Worm (Caenorhabditis elegans) whole organism, late embryonic: ENCODE measurements around the gene ilys-5.

Experiments used
- C08G9.2 ChIP-seq: sonication (generic microtip); optimal IDR thresholded peaks from 2 replicates; lab custom pipeline; 2016; ENCODE audit warnings: mild to moderate bottlenecking, missing genetic modification characterization, moderate library complexity, missing compliant biosample characterization
- K02D7.2 ChIP-seq: sonication (generic microtip); optimal IDR thresholded peaks from 2 replicates; lab custom pipeline; 2017; ENCODE audit warnings: mild to moderate bottlenecking, missing genetic modification characterization, missing compliant biosample characterization
- T23F11.4 ChIP-seq: fragments of 200-800 bp; sonication (Bioruptor generic); optimal IDR thresholded peaks from 2 replicates; lab custom pipeline; 2018; ENCODE audit warnings: mild to moderate bottlenecking, missing genetic modification characterization, missing compliant biosample characterization
- ama-1 ChIP-seq: fragments of 150-350 bp; optimal IDR thresholded peaks from 2 replicates; lab custom pipeline; 2014
- ceh-14 ChIP-seq: sonication (generic microtip); optimal IDR thresholded peaks from 2 replicates; lab custom pipeline; 2016; ENCODE audit warnings: missing genotype, missing genetic modification characterization, missing compliant biosample characterization
- ceh-18 ChIP-seq: sonication (generic microtip); optimal IDR thresholded peaks from 2 replicates; lab custom pipeline; 2016; ENCODE audit warnings: missing genetic modification characterization, missing compliant biosample characterization
- ceh-19 ChIP-seq: fragments of 200-800 bp; sonication (Bioruptor generic); optimal IDR thresholded peaks from 2 replicates; lab custom pipeline; 2018; ENCODE audit warnings: mild to moderate bottlenecking, missing genetic modification characterization, missing compliant biosample characterization
- ceh-22 ChIP-seq: sonication (generic microtip); optimal IDR thresholded peaks from 2 replicates; lab custom pipeline; 2017; ENCODE audit warnings: missing biosample characterization, missing genetic modification characterization
- ceh-24 ChIP-seq: sonication (generic microtip); optimal IDR thresholded peaks from 2 replicates; lab custom pipeline; 2016; ENCODE audit warnings: mild to moderate bottlenecking, missing genetic modification characterization, missing compliant biosample characterization
- ceh-31 ChIP-seq: sonication (generic microtip); optimal IDR thresholded peaks from 2 replicates; lab custom pipeline; 2016; ENCODE audit warnings: missing genetic modification characterization, missing compliant biosample characterization
- ceh-34 ChIP-seq: sonication (generic microtip); optimal IDR thresholded peaks from 2 replicates; lab custom pipeline; 2016; ENCODE audit warnings: mild to moderate bottlenecking, missing genetic modification characterization, missing compliant biosample characterization
- ceh-45 ChIP-seq: fragments of 200-800 bp; sonication (Bioruptor generic); IDR thresholded peaks from 2 replicates; pipeline ENCODE4 v1.3.6; 2022; ENCODE audit warnings: missing genetic modification reagents, missing genetic modification characterization, missing compliant biosample characterization
- ceh-48 ChIP-seq: sonication (generic microtip); optimal IDR thresholded peaks from 2 replicates; lab custom pipeline; 2016; ENCODE audit warnings: missing genetic modification characterization, inconsistent platforms, missing compliant biosample characterization
- ceh-6 ChIP-seq: fragments of 200-800 bp; sonication (Bioruptor generic); optimal IDR thresholded peaks from 2 replicates; lab custom pipeline; 2018; ENCODE audit warnings: mild to moderate bottlenecking, missing genetic modification characterization, missing compliant biosample characterization
- dmd-4 ChIP-seq: sonication (generic microtip); optimal IDR thresholded peaks from 2 replicates; lab custom pipeline; 2016; ENCODE audit warnings: borderline replicate concordance, missing genetic modification characterization, missing compliant biosample characterization
- dve-1 ChIP-seq: sonication (generic microtip); optimal IDR thresholded peaks from 2 replicates; lab custom pipeline; 2017; ENCODE audit warnings: antibody characterized with exemption, mild to moderate bottlenecking, missing genetic modification characterization, missing compliant biosample characterization
- ets-4 ChIP-seq: sonication (generic microtip); optimal IDR thresholded peaks from 2 replicates; lab custom pipeline; 2016; ENCODE audit warnings: missing genetic modification characterization, missing compliant biosample characterization
- fkh-10 ChIP-seq: fragments of 150-350 bp; optimal IDR thresholded peaks from 2 replicates; lab custom pipeline; 2014; ENCODE audit warnings: missing biosample characterization, missing genetic modification reagents, missing genetic modification characterization
- hlh-8 ChIP-seq: sonication (generic microtip); optimal IDR thresholded peaks from 2 replicates; lab custom pipeline; 2016; ENCODE audit warnings: missing genotype, missing genetic modification characterization, missing compliant biosample characterization
- mec-3 ChIP-seq: sonication (generic microtip); optimal IDR thresholded peaks from 2 replicates; lab custom pipeline; 2016; ENCODE audit warnings: borderline replicate concordance, missing genetic modification characterization, missing compliant biosample characterization
- nfya-1 ChIP-seq: sonication (generic microtip); optimal IDR thresholded peaks from 2 replicates; lab custom pipeline; 2017; ENCODE audit warnings: missing genetic modification characterization, mild to moderate bottlenecking, missing compliant biosample characterization, antibody characterized with exemption, moderate library complexity
- nhr-11 ChIP-seq: fragments of 150-350 bp; optimal IDR thresholded peaks from 2 replicates; lab custom pipeline; 2014; ENCODE audit warnings: missing biosample characterization, missing genetic modification characterization
- nhr-232 ChIP-seq: sonication (generic microtip); optimal IDR thresholded peaks from 2 replicates; lab custom pipeline; 2016; ENCODE audit warnings: missing genetic modification characterization, missing compliant biosample characterization
- odd-2 ChIP-seq: sonication (generic microtip); optimal IDR thresholded peaks from 2 replicates; lab custom pipeline; 2017; ENCODE audit warnings: antibody characterized with exemption, mild to moderate bottlenecking, missing genetic modification characterization, missing compliant biosample characterization
- pat-9 ChIP-seq: fragments of 200-800 bp; sonication (Bioruptor generic); optimal IDR thresholded peaks from 2 replicates; lab custom pipeline; 2018; ENCODE audit warnings: mild to moderate bottlenecking, missing genetic modification characterization, moderate library complexity, missing compliant biosample characterization
- pax-1 ChIP-seq: fragments of 150-350 bp; optimal IDR thresholded peaks from 2 replicates; lab custom pipeline; 2014; ENCODE audit warnings: missing biosample characterization, missing genetic modification characterization
- pha-4 ChIP-seq: fragments of 150-350 bp; optimal IDR thresholded peaks from 2 replicates; lab custom pipeline; 2018; ENCODE audit warnings: missing biosample characterization, missing genetic modification reagents, missing genetic modification characterization
- pros-1 ChIP-seq: fragments of 150-350 bp; optimal IDR thresholded peaks from 2 replicates; lab custom pipeline; 2014; ENCODE audit warnings: missing biosample characterization, missing genetic modification reagents, missing genetic modification characterization
- ref-2 ChIP-seq: sonication (generic microtip); optimal IDR thresholded peaks from 2 replicates; lab custom pipeline; 2016; ENCODE audit warnings: missing genetic modification characterization, missing compliant biosample characterization
- sdc-2 ChIP-seq: sonication (generic microtip); optimal IDR thresholded peaks from 2 replicates; lab custom pipeline; 2016; ENCODE audit warnings: missing genotype, missing genetic modification characterization, missing compliant biosample characterization
- sox-2 ChIP-seq: fragments of 200-800 bp; sonication (Bioruptor generic); IDR thresholded peaks from 2 replicates; pipeline ENCODE4 v1.3.6; 2022; ENCODE audit warnings: missing genetic modification reagents, missing genetic modification characterization, missing compliant biosample characterization
- sox-4 ChIP-seq: sonication (generic microtip); optimal IDR thresholded peaks from 2 replicates; lab custom pipeline; 2017; ENCODE audit warnings: mild to moderate bottlenecking, missing genetic modification characterization, inconsistent platforms, missing compliant biosample characterization
- tbx-2 ChIP-seq: sonication (generic microtip); optimal IDR thresholded peaks from 2 replicates; lab custom pipeline; 2016; ENCODE audit warnings: missing genetic modification characterization, missing compliant biosample characterization
- tbx-7 ChIP-seq: sonication (generic microtip); optimal IDR thresholded peaks from 2 replicates; lab custom pipeline; 2016; ENCODE audit warnings: missing genotype, missing genetic modification characterization, missing compliant biosample characterization
- ttx-3 ChIP-seq: sonication (generic microtip); optimal IDR thresholded peaks from 2 replicates; lab custom pipeline; 2016; ENCODE audit warnings: missing genetic modification reagents, missing genetic modification characterization, missing compliant biosample characterization
- unc-42 ChIP-seq: sonication (generic microtip); optimal IDR thresholded peaks from 2 replicates; lab custom pipeline; 2016; ENCODE audit warnings: missing genotype, missing genetic modification characterization, missing compliant biosample characterization
- unc-55 ChIP-seq: sonication (generic microtip); optimal IDR thresholded peaks from 2 replicates; lab custom pipeline; 2017; ENCODE audit warnings: missing biosample characterization, missing genetic modification reagents, missing genetic modification characterization
- zip-5 ChIP-seq: sonication (generic microtip); optimal IDR thresholded peaks from 2 replicates; lab custom pipeline; 2016; ENCODE audit warnings: missing genetic modification characterization, missing compliant biosample characterization
- ztf-16 ChIP-seq: sonication (generic microtip); optimal IDR thresholded peaks from 2 replicates; lab custom pipeline; 2017; ENCODE audit warnings: missing genetic modification characterization, missing compliant biosample characterization

The ilys-5 gene

ce11 chrX:6505008-6505407 is 31.6 kb downstream of the ilys-5 start, which contains the start of gene cdf-1:
cdf-1 (minus strand) TSS chrX:6505143.
- TF ChIP-seq ceh-48, result peak; percentile 20
- TF ChIP-seq ceh-34 (tag; lab: Kevin White, UChicago), result peak; percentile 31
- TF ChIP-seq unc-42 (tag; lab: Kevin White, UChicago), result peak; percentile 22
- TF ChIP-seq ceh-24 (tag; lab: Kevin White, UChicago), result no peak
- peak; percentile 37 for TF ChIP-seq ref-2 (tag; lab: Kevin White, UChicago)
- peak; percentile 21 for TF ChIP-seq ceh-31
- TF ChIP-seq pha-4 (tag; lab: Kevin White, UChicago), result no peak
- TF ChIP-seq ceh-45 (GFP tag; lab: Robert Waterston, UW), result no peak
- peak; percentile 2 for TF ChIP-seq nfya-1 (tag; lab: Kevin White, UChicago)
- TF ChIP-seq ceh-19 (GFP tag; lab: Kevin White, UChicago), result peak; percentile 9
- TF ChIP-seq, all 69 proteins: peak for 7

ce11 chrX:6503148-6503547 is 33.5 kb downstream of the ilys-5 start:
- TF ChIP-seq ztf-16 (tag; lab: Kevin White, UChicago) (no peak), pat-9 (tag; lab: Kevin White, UChicago) (no peak), K02D7.2 (tag; lab: Kevin White, UChicago) (no peak), sox-4 (tag; lab: Kevin White, UChicago) (no peak), pax-1 (tag; lab: Kevin White, UChicago) (no peak)

- TF ChIP-seq tbx-2 (tag; lab: Kevin White, UChicago) (no peak), fkh-10 (GFP tag; lab: Kevin White, UChicago) (no peak), ceh-14 (no peak), ttx-3 (tag; lab: Kevin White, UChicago) (no peak), zip-5 (no peak), C08G9.2 (no peak), tbx-7 (tag; lab: Kevin White, UChicago) (no peak), sox-4 (tag; lab: Kevin White, UChicago) (no peak), ama-1 (no peak), hlh-8 (tag; lab: Kevin White, UChicago) (no peak), odd-2 (tag; lab: Kevin White, UChicago) (no peak)
These were observed 36.9 kb downstream of the ilys-5 start, which contains the start of gene actl-1 for ce11 chrX:6499736-6500135. actl-1 (minus strand) TSS chrX:6499836.

ce11 chrX:6484780-6485179 is 51.9 kb downstream of the ilys-5 start, which contains the start of gene gar-1:
gar-1 (minus strand) TSS chrX:6484880.
- no peak for TF ChIP-seq T23F11.4 (GFP tag; lab: Kevin White, UChicago)
- no peak for TF ChIP-seq odd-2 (tag; lab: Kevin White, UChicago)
- TF ChIP-seq sdc-2 (tag; lab: Kevin White, UChicago), result no peak
- no peak for TF ChIP-seq dve-1 (tag; lab: Kevin White, UChicago)
- TF ChIP-seq sox-4 (tag; lab: Kevin White, UChicago), result no peak
- no peak for TF ChIP-seq ets-4 (tag; lab: Kevin White, UChicago)
- TF ChIP-seq dmd-4 (tag; lab: Kevin White, UChicago), result no peak
- TF ChIP-seq ceh-14, result no peak
- no peak for TF ChIP-seq nhr-232
- TF ChIP-seq nhr-11 (tag; lab: Kevin White, UChicago), result no peak
- no peak for TF ChIP-seq sox-2 (GFP tag; lab: Robert Waterston, UW)
- TF ChIP-seq tbx-2 (tag; lab: Kevin White, UChicago), result no peak
- TF ChIP-seq ceh-48, result no peak
- TF ChIP-seq unc-55 (GFP tag; lab: Kevin White, UChicago), result no peak
- TF ChIP-seq ceh-18 (tag; lab: Kevin White, UChicago), result no peak
- TF ChIP-seq pros-1 (tag; lab: Kevin White, UChicago), result no peak
- no peak for TF ChIP-seq ceh-6 (GFP tag; lab: Kevin White, UChicago)
- no peak for TF ChIP-seq pat-9 (tag; lab: Kevin White, UChicago)
- no peak for TF ChIP-seq mec-3 (tag; lab: Kevin White, UChicago)
- no peak for TF ChIP-seq ceh-22 (tag; lab: Kevin White, UChicago)
